Fruit fly (Drosophila melanogaster) Kc167 (cell line): ENCODE results near the gene Scox.

Experiments used
- Myc ChIP-seq: fragments of >200 bp; optimal IDR thresholded peaks from 2 replicates; lab custom pipeline; 2017; ENCODE audit warnings: missing external identifiers
- Sin3A ChIP-seq: fragments of >200 bp; optimal IDR thresholded peaks from 2 replicates; lab custom pipeline; 2018; ENCODE audit warnings: missing external identifiers
- h ChIP-seq: fragments of >200 bp; optimal IDR thresholded peaks from 3 replicates; lab custom pipeline; 2018; ENCODE audit warnings: missing external identifiers
- insv ChIP-seq: fragments of >200 bp; optimal IDR thresholded peaks from 3 replicates; lab custom pipeline; 2018; ENCODE audit warnings: missing external identifiers
- psq ChIP-seq: fragments of >200 bp; optimal IDR thresholded peaks from 2 replicates; lab custom pipeline; 2017; ENCODE audit warnings: missing external identifiers
- ttk ChIP-seq: sonication (Bioruptor generic); optimal IDR thresholded peaks from 2 replicates; lab custom pipeline; 2017; ENCODE audit warnings: missing external identifiers

DNA sequence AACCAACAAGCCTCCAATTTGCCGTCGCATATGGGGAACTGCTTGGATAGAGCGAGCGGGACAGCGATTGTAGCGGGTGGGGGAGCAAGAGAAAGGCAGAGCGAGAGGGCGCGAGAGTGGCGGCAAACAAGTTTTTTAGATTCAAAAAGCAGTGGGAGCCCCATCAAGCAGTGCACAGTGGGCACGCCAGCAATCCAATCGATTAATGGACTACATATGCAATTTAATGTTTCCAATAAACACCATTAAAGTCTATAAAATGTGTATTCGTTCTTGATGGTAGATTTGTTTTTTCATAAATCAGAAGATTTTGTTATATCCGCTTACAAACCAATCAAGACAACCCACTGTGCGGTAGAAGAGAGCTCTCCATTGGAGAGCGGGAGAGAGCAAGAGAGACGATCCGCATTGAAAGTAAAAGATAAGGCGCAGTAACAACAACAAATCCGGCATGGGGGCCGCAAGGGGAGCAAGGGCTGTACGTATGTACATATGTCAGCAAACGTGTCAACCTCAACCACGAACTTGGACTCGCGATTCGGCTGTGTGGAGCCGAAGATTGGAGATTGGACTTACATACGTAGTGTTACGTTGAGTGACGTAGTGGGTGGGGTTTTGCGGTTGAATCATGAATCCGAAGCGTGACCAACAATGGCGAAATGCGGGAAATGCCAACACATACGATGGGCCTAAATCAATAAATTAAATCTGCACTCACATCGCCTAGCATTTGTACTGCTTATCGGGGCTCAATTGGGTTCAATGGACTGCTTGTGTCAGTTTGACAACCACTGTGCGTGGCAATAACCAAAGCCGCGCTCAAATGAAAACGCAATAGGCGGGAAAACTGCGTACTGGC is 28.9 kb upstream of the Scox start:
- no peak for TF ChIP-seq psq (lab: Kevin White, UChicago)
- no peak for TF ChIP-seq h (lab: Kevin White, UChicago)
- TF ChIP-seq Sin3A (lab: Kevin White, UChicago), result no peak
- TF ChIP-seq ttk (lab: Kevin White, UChicago), result no peak
- TF ChIP-seq Myc (lab: Kevin White, UChicago), result no peak
- TF ChIP-seq insv (lab: Kevin White, UChicago), result no peak
